Worm (Caenorhabditis elegans): Measurements from ENCODE around the gene T26E4.4.

- no peak for TF ChIP-seq him-1 (tag; optimal IDR thresholded peaks at IDR 0.05)
- TF ChIP-seq W03F9.2 (tag; optimal IDR thresholded peaks at IDR 0.05), result no peak
Measured at ce11 chrV:15793270-15793669, 961 bp upstream of the T26E4.4 start, which contains the start of gene T26E4.7.

All from whole organism, L4/young adult.